Worm (Caenorhabditis elegans): Measurements from ENCODE around the gene daf-22.

DNA sequence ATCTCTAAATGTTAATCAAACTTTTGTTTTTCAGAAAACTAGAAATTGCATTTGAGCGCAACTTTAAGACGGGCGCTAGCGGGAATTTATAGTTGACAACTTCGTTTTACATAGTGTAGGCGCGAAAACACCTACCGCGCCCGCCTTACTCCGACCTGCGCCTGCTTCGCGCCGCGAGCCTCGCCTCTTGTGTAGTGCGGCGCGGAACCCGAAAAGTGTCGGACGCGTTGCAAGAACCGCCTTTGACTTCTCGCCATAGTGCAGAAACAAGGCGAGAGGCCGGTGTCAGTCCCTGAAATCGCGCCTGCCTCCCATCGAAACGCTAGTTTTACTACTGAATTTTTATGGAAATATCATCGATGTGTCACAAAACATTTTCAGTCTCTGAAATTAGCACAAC is 39.7 kb downstream of the daf-22 start:
- TF ChIP-seq mdl-1 (tag; optimal IDR thresholded peaks at IDR 0.05), result no peak
- TF ChIP-seq lsy-2 (tag; optimal IDR thresholded peaks at IDR 0.05), result no peak
- no peak for TF ChIP-seq nhr-237 (tag; optimal IDR thresholded peaks at IDR 0.05)
- no peak for TF ChIP-seq elt-1 (tag; optimal IDR thresholded peaks at IDR 0.05)
- no peak for TF ChIP-seq nhr-11 (tag; optimal IDR thresholded peaks at IDR 0.05)
- TF ChIP-seq ZK546.5 (tag; optimal IDR thresholded peaks at IDR 0.05), result no peak
- TF ChIP-seq lin-13 (GFP tag; optimal IDR thresholded peaks at IDR 0.05), result no peak
- TF ChIP-seq alr-1 (tag; optimal IDR thresholded peaks at IDR 0.05), result no peak
